Worm (Caenorhabditis elegans) whole organism, L4 larva: ENCODE measurements around the gene C02B8.7.
A peak's percentile ranks its signal among the peaks of the same experiment; 100 is the strongest.

Experiments used
- F10B5.3 ChIP-seq: sonication (generic microtip); optimal IDR thresholded peaks from 2 replicates; lab custom pipeline; 2016; ENCODE audit warnings: mild to moderate bottlenecking, missing genetic modification characterization, missing compliant biosample characterization
- F26F4.8 ChIP-seq: fragments of 200-800 bp; sonication (Bioruptor generic); conservative IDR thresholded peaks from 2 replicates; pipeline ENCODE4 v1.3.6; 2022; ENCODE audit warnings: missing genetic modification characterization, missing compliant biosample characterization
- F49E8.2 ChIP-seq: sonication (generic microtip); optimal IDR thresholded peaks from 2 replicates; lab custom pipeline; 2016; ENCODE audit warnings: missing compliant biosample characterization, mild to moderate bottlenecking, missing genetic modification characterization, borderline replicate concordance
- R02D3.7 ChIP-seq: fragments of 150-350 bp; sonication (generic microtip); optimal IDR thresholded peaks from 3 replicates; lab custom pipeline; 2014; ENCODE audit warnings: missing biosample characterization, missing genetic modification characterization
- T20F7.1 ChIP-seq: fragments of 200-800 bp; sonication (Bioruptor generic); optimal IDR thresholded peaks from 2 replicates; lab custom pipeline; 2018; ENCODE audit warnings: mild to moderate bottlenecking, missing genetic modification characterization, missing compliant biosample characterization
- T26A8.4 ChIP-seq: fragments of 200-800 bp; sonication (Bioruptor generic); IDR thresholded peaks from 2 replicates; pipeline ENCODE4 v1.3.6; 2022; ENCODE audit warnings: missing genetic modification characterization, missing compliant biosample characterization
- Y105C5A.15 ChIP-seq: fragments of 200-800 bp; sonication (Bioruptor generic); IDR thresholded peaks from 2 replicates; pipeline ENCODE4 v1.3.6; 2022; ENCODE audit warnings: missing genetic modification characterization, missing compliant biosample characterization
- ZK337.2 ChIP-seq: fragments of 200-800 bp; sonication (Bioruptor generic); IDR thresholded peaks from 2 replicates; pipeline ENCODE4 v1.3.6; 2022; ENCODE audit warnings: missing genetic modification reagents, missing genetic modification characterization, missing compliant biosample characterization
- ZK546.5 ChIP-seq, 2 experiments: sonication (generic microtip); optimal IDR thresholded peaks; 2 replicates each; lab custom pipeline; 2017; ENCODE audit warnings: missing biosample characterization in 2 of 2, missing genetic modification characterization in 2 of 2
- aha-1 ChIP-seq: fragments of 150-350 bp; peaks from one replicate; lab custom pipeline; 2014; ENCODE audit warnings: missing biosample characterization, missing genetic modification characterization
- aly-2 ChIP-seq: sonication (generic microtip); optimal IDR thresholded peaks from 2 replicates; lab custom pipeline; 2018; ENCODE audit warnings: missing biosample characterization, missing genetic modification characterization
- arid-1 ChIP-seq: fragments of 200-800 bp; sonication (Bioruptor generic); conservative IDR thresholded peaks from 2 replicates; pipeline ENCODE4 v1.3.6; 2022; ENCODE audit warnings: missing genetic modification reagents, missing genetic modification characterization, missing compliant biosample characterization
- attf-4 ChIP-seq: sonication (generic microtip); optimal IDR thresholded peaks from 3 replicates; lab custom pipeline; 2017; ENCODE audit warnings: missing biosample characterization, missing genetic modification characterization
- ceh-32 ChIP-seq: sonication (generic microtip); optimal IDR thresholded peaks from 2 replicates; lab custom pipeline; 2016; ENCODE audit warnings: mild to moderate bottlenecking, missing genetic modification characterization, missing compliant biosample characterization; ENCODE audit not compliant: poor library complexity
- ceh-62 ChIP-seq: sonication (generic microtip); optimal IDR thresholded peaks from 2 replicates; lab custom pipeline; 2017; ENCODE audit warnings: missing biosample characterization, missing genetic modification characterization
- cey-2 ChIP-seq: sonication (generic microtip); optimal IDR thresholded peaks from 3 replicates; lab custom pipeline; 2017; ENCODE audit warnings: missing genetic modification characterization, mild to moderate bottlenecking, missing compliant biosample characterization, antibody characterized with exemption, borderline replicate concordance; ENCODE audit not compliant: insufficient read depth
- ctbp-1 ChIP-seq: fragments of 200-800 bp; sonication (Bioruptor generic); IDR thresholded peaks from 2 replicates; pipeline ENCODE4 v1.3.6; 2022; ENCODE audit warnings: missing genetic modification reagents, missing genetic modification characterization, missing compliant biosample characterization
- daf-8 ChIP-seq: fragments of 200-800 bp; sonication (Bioruptor generic); IDR thresholded peaks from 2 replicates; pipeline ENCODE4 v1.3.6; 2022; ENCODE audit warnings: missing genetic modification characterization, missing compliant biosample characterization
- dmd-8 ChIP-seq: fragments of 200-800 bp; sonication (Bioruptor generic); IDR thresholded peaks from 2 replicates; pipeline ENCODE4 v1.3.6; 2022; ENCODE audit warnings: missing genetic modification characterization, missing compliant biosample characterization
- dpl-1 ChIP-seq: fragments of 150-350 bp; optimal IDR thresholded peaks from 2 replicates; lab custom pipeline; 2014; ENCODE audit warnings: missing biosample characterization, missing genetic modification reagents, missing genetic modification characterization
- duxl-1 ChIP-seq: sonication (generic microtip); optimal IDR thresholded peaks from 2 replicates; lab custom pipeline; 2016; ENCODE audit warnings: mild to moderate bottlenecking, missing genetic modification characterization, moderate library complexity, missing compliant biosample characterization; ENCODE audit not compliant: poor library complexity
- egl-27 ChIP-seq: sonication (generic microtip); optimal IDR thresholded peaks from 3 replicates; lab custom pipeline; 2017; ENCODE audit warnings: missing biosample characterization, missing genetic modification reagents, missing genetic modification characterization
- fkh-10 ChIP-seq: fragments of 150-350 bp; optimal IDR thresholded peaks from 2 replicates; lab custom pipeline; 2014; ENCODE audit warnings: missing biosample characterization, missing genetic modification reagents, missing genetic modification characterization
- fos-1 ChIP-seq: fragments of 150-350 bp; optimal IDR thresholded peaks from 2 replicates; lab custom pipeline; 2014; ENCODE audit warnings: missing biosample characterization, missing genetic modification characterization
- gei-8 ChIP-seq: fragments of 200-800 bp; sonication (Bioruptor generic); optimal IDR thresholded peaks from 2 replicates; lab custom pipeline; 2018; ENCODE audit warnings: mild to moderate bottlenecking, missing genetic modification characterization, missing compliant biosample characterization
- hif-1 ChIP-seq, 2 experiments: sonication (generic microtip); optimal IDR thresholded peaks; 2 replicates each; lab custom pipeline; 2016 to 2017; ENCODE audit warnings: missing compliant biosample characterization in 2 of 2, missing genetic modification characterization in 2 of 2, missing genetic modification reagents in 2 of 2, missing genotype in 2 of 2, mild to moderate bottlenecking in 1 of 2
- hlh-11 ChIP-seq: fragments of 200-800 bp; sonication (Bioruptor generic); optimal IDR thresholded peaks from 2 replicates; lab custom pipeline; 2018; ENCODE audit warnings: mild to moderate bottlenecking, missing genetic modification characterization, missing compliant biosample characterization
- hlh-30 ChIP-seq: sonication (generic microtip); optimal IDR thresholded peaks from 2 replicates; lab custom pipeline; 2017; ENCODE audit warnings: antibody characterized with exemption, mild to moderate bottlenecking, missing genetic modification characterization, missing compliant biosample characterization; ENCODE audit not compliant: insufficient read depth
- jun-1 ChIP-seq: fragments of 150-350 bp; optimal IDR thresholded peaks from 2 replicates; lab custom pipeline; 2014; ENCODE audit warnings: missing biosample characterization, missing genetic modification reagents, missing genetic modification characterization
- lim-7 ChIP-seq: fragments of 200-800 bp; sonication (Bioruptor generic); IDR thresholded peaks from 2 replicates; pipeline ENCODE4 v1.3.6; 2022; ENCODE audit warnings: missing genetic modification characterization, missing compliant biosample characterization
- lin-1 ChIP-seq: fragments of 200-800 bp; sonication (Bioruptor generic); IDR thresholded peaks from 2 replicates; pipeline ENCODE4 v1.3.6; 2022; ENCODE audit warnings: missing genetic modification reagents, missing genetic modification characterization, missing compliant biosample characterization
- lin-15B ChIP-seq: fragments of 150-350 bp; sonication (generic microtip); optimal IDR thresholded peaks from 3 replicates; lab custom pipeline; 2014; ENCODE audit warnings: missing biosample characterization, missing genetic modification characterization
- lin-29 ChIP-seq: fragments of 200-800 bp; sonication (Bioruptor generic); IDR thresholded peaks from 2 replicates; pipeline ENCODE4 v1.3.6; 2022; ENCODE audit warnings: missing genetic modification reagents, missing genetic modification characterization, missing compliant biosample characterization
- lsy-2 ChIP-seq, 2 experiments: fragments of 150-350 bp in 1 of 2; sonication (generic microtip) in 1 of 2; optimal IDR thresholded peaks; 2 replicates each; lab custom pipeline; 2014 to 2017; ENCODE audit warnings: missing biosample characterization in 2 of 2, missing genetic modification characterization in 2 of 2
- mdl-1 ChIP-seq, 2 experiments: fragments of 150-350 bp in 1 of 2; sonication (generic microtip) in 1 of 2; optimal IDR thresholded peaks; 2 replicates each; lab custom pipeline; 2014 to 2017; ENCODE audit warnings: missing biosample characterization in 2 of 2, missing genetic modification characterization in 2 of 2
- mdt-29 ChIP-seq: fragments of 200-800 bp; sonication (Bioruptor generic); IDR thresholded peaks from 2 replicates; pipeline ENCODE4 v1.3.6; 2022; ENCODE audit warnings: missing genetic modification reagents, missing genetic modification characterization, missing compliant biosample characterization
- mxl-3 ChIP-seq: fragments of 200-800 bp; sonication (Bioruptor generic); optimal IDR thresholded peaks from 2 replicates; lab custom pipeline; 2018; ENCODE audit warnings: mild to moderate bottlenecking, missing genetic modification characterization, missing compliant biosample characterization
- nhr-102 ChIP-seq: sonication (generic microtip); optimal IDR thresholded peaks from 2 replicates; lab custom pipeline; 2016; ENCODE audit warnings: mild to moderate bottlenecking, missing genetic modification characterization, moderate library complexity, missing compliant biosample characterization
- nhr-11 ChIP-seq: fragments of 150-350 bp; optimal IDR thresholded peaks from 2 replicates; lab custom pipeline; 2014; ENCODE audit warnings: missing biosample characterization, missing genetic modification characterization
- nhr-237 ChIP-seq: sonication (generic microtip); optimal IDR thresholded peaks from 2 replicates; lab custom pipeline; 2017; ENCODE audit warnings: missing biosample characterization, missing genetic modification characterization
- nhr-28 ChIP-seq: fragments of 150-350 bp; optimal IDR thresholded peaks from 2 replicates; lab custom pipeline; 2014; ENCODE audit warnings: missing biosample characterization, missing genetic modification characterization
- nhr-76 ChIP-seq: fragments of 150-350 bp; optimal IDR thresholded peaks from 2 replicates; lab custom pipeline; 2014; ENCODE audit warnings: missing biosample characterization, missing genetic modification characterization
- php-3 ChIP-seq: fragments of 200-800 bp; sonication (Bioruptor generic); IDR thresholded peaks from 2 replicates; pipeline ENCODE4 v1.3.6; 2022; ENCODE audit warnings: missing genetic modification reagents, missing genetic modification characterization, missing compliant biosample characterization
- rbr-2 ChIP-seq: sonication (generic microtip); optimal IDR thresholded peaks from 2 replicates; lab custom pipeline; 2016; ENCODE audit warnings: missing genotype, missing genetic modification characterization, missing compliant biosample characterization
- snpc-1.2 ChIP-seq: fragments of 200-800 bp; sonication (Bioruptor generic); IDR thresholded peaks from 2 replicates; pipeline ENCODE4 v1.3.6; 2022; ENCODE audit warnings: missing genetic modification reagents, missing genetic modification characterization, missing compliant biosample characterization
- unc-130 ChIP-seq: sonication (generic microtip); optimal IDR thresholded peaks from 2 replicates; lab custom pipeline; 2016; ENCODE audit warnings: missing genetic modification reagents, missing genetic modification characterization, missing compliant biosample characterization
- unc-39 ChIP-seq: sonication (generic microtip); optimal IDR thresholded peaks from 2 replicates; lab custom pipeline; 2017; ENCODE audit warnings: missing biosample characterization, missing genetic modification characterization
- unc-62 ChIP-seq, 3 experiments: fragments of 150-350 bp in 1 of 3; sonication (generic microtip); optimal IDR thresholded peaks in 2 of 3; peaks in 1 of 3; 1 replicate in 1 of 3; 2 replicates in 2 of 3; lab custom pipeline; 2014 to 2017; ENCODE audit warnings: missing biosample characterization in 3 of 3, missing genetic modification characterization in 3 of 3, missing genetic modification reagents in 3 of 3, missing genotype in 1 of 3
- vab-7 ChIP-seq: fragments of 200-800 bp; sonication (Bioruptor generic); IDR thresholded peaks from 2 replicates; pipeline ENCODE4 v1.3.6; 2022; ENCODE audit warnings: missing genetic modification reagents, missing genetic modification characterization, missing compliant biosample characterization
- zip-11 ChIP-seq: fragments of 200-800 bp; sonication (Bioruptor generic); IDR thresholded peaks from 2 replicates; pipeline ENCODE4 v1.3.6; 2022; ENCODE audit warnings: missing genetic modification characterization, missing compliant biosample characterization
- ztf-7 ChIP-seq: fragments of 150-350 bp; optimal IDR thresholded peaks from 2 replicates; lab custom pipeline; 2014; ENCODE audit warnings: missing biosample characterization, missing genetic modification characterization

Gene C02B8.7

DNA sequence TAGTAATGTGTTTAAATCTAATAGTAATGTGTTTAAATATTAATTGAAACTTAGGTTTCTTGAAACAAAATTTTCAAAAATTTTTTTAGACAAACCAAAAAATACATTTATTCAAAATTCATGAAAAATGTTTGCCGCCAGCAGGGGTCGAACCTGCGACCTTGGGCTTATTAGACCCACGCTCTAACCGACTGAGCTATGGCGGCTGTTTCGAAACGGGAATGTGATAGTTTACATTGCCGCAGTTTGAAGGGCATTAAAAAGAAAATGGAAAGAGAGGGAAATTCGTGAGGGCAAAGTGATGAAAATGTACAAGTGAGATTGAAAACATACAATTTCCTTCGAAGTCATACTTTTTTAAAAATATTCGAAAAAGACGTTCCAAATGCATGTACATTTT, 18.8 kb upstream of the C02B8.7 start (continued):
- no peak for TF ChIP-seq ZK546.5 (tag; optimal IDR thresholded peaks at IDR 0.05; lab: Kevin White, UChicago)
- TF ChIP-seq F49E8.2 (tag; lab: Kevin White, UChicago) = no peak
- TF ChIP-seq nhr-28 (tag; lab: Kevin White, UChicago) = peak; percentile 21
- no peak for TF ChIP-seq nhr-102 (tag; lab: Kevin White, UChicago)
- TF ChIP-seq Y105C5A.15 (GFP tag; lab: Robert Waterston, UW) = 0 out of 2 replicates have a peak, but pooled peaks have one; percentile 65
- TF ChIP-seq T26A8.4 = peak; percentile 22; the same call in 1 of the 2 replicates
- TF ChIP-seq arid-1 (GFP tag; lab: Robert Waterston, UW) = peak; percentile 57; the same call in 1 of the 2 replicates
- TF ChIP-seq zip-11 (GFP tag; lab: Robert Waterston, UW) = no peak
- no peak for TF ChIP-seq gei-8 (GFP tag; lab: Kevin White, UChicago)
- peak in 1 of 2 experiments; percentile 53 for TF ChIP-seq lsy-2 (tag; optimal IDR thresholded peaks at IDR 0.05; lab: Kevin White, UChicago)
- TF ChIP-seq snpc-1.2 (GFP tag; lab: Robert Waterston, UW) = peak; percentile 73
- peak; percentile 32 for TF ChIP-seq hlh-11
- no peak for TF ChIP-seq lin-15B
- no peak for TF ChIP-seq unc-39 (tag; lab: Kevin White, UChicago)
- 0 out of 2 replicates have a peak, but pooled peaks have one; percentile 61 for TF ChIP-seq F26F4.8 (GFP tag; lab: Robert Waterston, UW)
- TF ChIP-seq ctbp-1 (GFP tag; lab: Robert Waterston, UW) = 0 out of 2 replicates have a peak, but pooled peaks have one; percentile 25
- TF ChIP-seq dpl-1 (GFP tag; lab: Kevin White, UChicago) = no peak
- TF ChIP-seq aha-1 (tag; lab: Kevin White, UChicago) = peak; percentile 2
- peak; percentile 44; the same call in 1 of the 2 replicates for TF ChIP-seq php-3
- no peak for TF ChIP-seq mxl-3
- 0 out of 2 replicates have a peak, but pooled peaks have one; percentile 60 for TF ChIP-seq dmd-8 (GFP tag; lab: Robert Waterston, UW)
- TF ChIP-seq hlh-30 (tag; lab: Kevin White, UChicago) = peak; percentile 50
- no peak for TF ChIP-seq hif-1 (tag; optimal IDR thresholded peaks at IDR 0.05; lab: Kevin White, UChicago)
- TF ChIP-seq lim-7 (GFP tag; lab: Robert Waterston, UW) = peak; percentile 83
- 0 out of 2 replicates have a peak, but pooled peaks have one; percentile 17 for TF ChIP-seq lin-29
- TF ChIP-seq nhr-76 = no peak
- TF ChIP-seq attf-4 = no peak
- no peak for TF ChIP-seq egl-27 (tag; lab: Kevin White, UChicago)
- no peak for TF ChIP-seq nhr-237
- TF ChIP-seq mdt-29 = no peak
- TF ChIP-seq cey-2 (tag; lab: Kevin White, UChicago) = no peak
- TF ChIP-seq unc-130 (GFP tag; lab: Kevin White, UChicago) = no peak
- no peak for TF ChIP-seq ceh-32 (tag; lab: Kevin White, UChicago)
- TF ChIP-seq rbr-2 (tag; lab: Kevin White, UChicago) = no peak
- TF ChIP-seq jun-1 (tag; lab: Kevin White, UChicago) = no peak
- no peak for TF ChIP-seq daf-8 (GFP tag; lab: Robert Waterston, UW)
- no peak for TF ChIP-seq R02D3.7
- no peak for TF ChIP-seq fkh-10 (GFP tag; lab: Kevin White, UChicago)
- peak; percentile 9 for TF ChIP-seq ztf-7 (tag; lab: Kevin White, UChicago)
- no peak for TF ChIP-seq ceh-62 (tag; lab: Kevin White, UChicago)
- no peak for TF ChIP-seq aly-2 (tag; lab: Kevin White, UChicago)
- no peak for TF ChIP-seq F10B5.3 (tag; lab: Kevin White, UChicago)
- TF ChIP-seq ZK337.2 (GFP tag; lab: Robert Waterston, UW) = peak; percentile 68; the same call in 1 of the 2 replicates
- no peak for TF ChIP-seq duxl-1 (tag; lab: Kevin White, UChicago)
- no peak for TF ChIP-seq mdl-1 (tag; optimal IDR thresholded peaks at IDR 0.05; lab: Kevin White, UChicago)
- TF ChIP-seq vab-7 (GFP tag; lab: Robert Waterston, UW) = peak; percentile 72
- TF ChIP-seq nhr-11 (tag; lab: Kevin White, UChicago) = no peak
- TF ChIP-seq lin-1 = no peak
- TF ChIP-seq fos-1 (tag; lab: Kevin White, UChicago) = no peak
- no peak for TF ChIP-seq T20F7.1 (GFP tag; lab: Kevin White, UChicago)
- TF ChIP-seq unc-62 (GFP tag; optimal IDR thresholded peaks at IDR 0.05 in 1 of 2; lab: Kevin White, UChicago) = no peak
- no peak for TF ChIP-seq unc-62 (tag; optimal IDR thresholded peaks at IDR 0.05; lab: Kevin White, UChicago)
